Worm (Caenorhabditis elegans): ENCODE measurements around the gene sgca-1.

DNA sequence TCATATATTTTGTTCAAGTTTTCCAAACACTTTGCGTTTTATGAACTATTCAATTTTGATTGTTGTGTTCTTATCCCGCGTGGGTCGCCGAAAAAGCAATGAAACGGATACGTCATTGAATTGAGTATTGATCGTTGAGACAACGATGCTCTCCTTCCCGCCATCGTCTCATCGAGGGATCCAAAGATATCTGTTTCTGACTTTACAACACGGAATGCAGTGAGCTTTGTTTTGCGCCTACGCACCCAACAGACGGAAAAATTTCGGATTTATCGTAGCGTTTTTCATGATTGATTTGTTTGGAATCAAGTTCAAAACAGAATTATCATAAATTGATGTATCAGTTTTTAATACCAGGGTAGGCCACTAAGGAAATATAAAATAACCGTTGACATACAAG lies 33.2 kb upstream of the sgca-1 start:
- TF ChIP-seq pqm-1 (tag; optimal IDR thresholded peaks at IDR 0.05) (no peak), unc-55 (GFP tag; optimal IDR thresholded peaks at IDR 0.05) (no peak)

Measured in whole organism, late embryonic.